Worm (Caenorhabditis elegans): ENCODE measurements around the gene lys-10.

DNA sequence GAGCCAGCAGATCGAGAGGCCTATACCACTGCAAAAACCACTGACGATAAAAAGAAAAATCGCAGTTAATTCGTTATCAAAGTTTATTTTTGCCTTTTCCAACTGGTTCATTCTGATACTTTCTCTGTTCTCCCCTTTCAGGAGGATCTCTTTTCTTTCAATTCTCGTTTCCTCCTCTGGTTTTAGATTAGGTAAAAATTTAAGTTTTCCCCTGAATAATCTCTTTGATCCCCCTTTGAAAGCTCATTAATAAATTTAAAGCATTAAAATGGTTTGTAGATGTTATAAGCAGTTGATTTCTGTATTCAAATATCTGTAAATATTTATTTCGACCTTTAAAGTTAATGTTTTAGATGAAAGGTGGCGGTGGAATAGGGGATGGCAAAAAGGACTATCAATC is 41.4 kb upstream of the lys-10 start, which contains the start of gene K07H8.2:
- TF ChIP-seq ZK546.5 (tag; optimal IDR thresholded peaks at IDR 0.05) (no peak), alr-1 (tag; optimal IDR thresholded peaks at IDR 0.05) (no peak), lin-13 (GFP tag; optimal IDR thresholded peaks at IDR 0.05) (no peak), sma-3 (GFP tag; optimal IDR thresholded peaks at IDR 0.05) (no peak), nhr-11 (tag; optimal IDR thresholded peaks at IDR 0.05) (no peak), nhr-25 (tag; optimal IDR thresholded peaks at IDR 0.05) (no peak), ceh-82 (tag; optimal IDR thresholded peaks at IDR 0.05) (no peak), egl-27 (tag; optimal IDR thresholded peaks at IDR 0.05) (no peak), unc-39 (tag; optimal IDR thresholded peaks at IDR 0.05) (no peak), ama-1 (optimal IDR thresholded peaks at IDR 0.05) (no peak), mab-5 (tag; optimal IDR thresholded peaks at IDR 0.05) (no peak)

All from whole organism, L2 larva.